Worm (Caenorhabditis elegans) whole organism, L4 larva: ENCODE measurements around the gene dpf-2.
A peak's percentile ranks its signal among the peaks of the same experiment; 100 is the strongest.

ENCODE experiments used
- D1046.2 ChIP-seq: fragments of 200-800 bp; sonication (Bioruptor generic); IDR thresholded peaks from 2 replicates; pipeline ENCODE4 v1.3.6; 2022; ENCODE audit warnings: missing genetic modification characterization, missing compliant biosample characterization
- F49E8.2 ChIP-seq: sonication (generic microtip); optimal IDR thresholded peaks from 2 replicates; lab custom pipeline; 2016; ENCODE audit warnings: missing compliant biosample characterization, mild to moderate bottlenecking, missing genetic modification characterization, borderline replicate concordance
- R02D3.7 ChIP-seq: fragments of 150-350 bp; sonication (generic microtip); optimal IDR thresholded peaks from 3 replicates; lab custom pipeline; 2014; ENCODE audit warnings: missing biosample characterization, missing genetic modification characterization
- T20F7.1 ChIP-seq: fragments of 200-800 bp; sonication (Bioruptor generic); optimal IDR thresholded peaks from 2 replicates; lab custom pipeline; 2018; ENCODE audit warnings: mild to moderate bottlenecking, missing genetic modification characterization, missing compliant biosample characterization
- T26A8.4 ChIP-seq: fragments of 200-800 bp; sonication (Bioruptor generic); IDR thresholded peaks from 2 replicates; pipeline ENCODE4 v1.3.6; 2022; ENCODE audit warnings: missing genetic modification characterization, missing compliant biosample characterization
- Y105C5A.15 ChIP-seq: fragments of 200-800 bp; sonication (Bioruptor generic); IDR thresholded peaks from 2 replicates; pipeline ENCODE4 v1.3.6; 2022; ENCODE audit warnings: missing genetic modification characterization, missing compliant biosample characterization
- Y75B8A.6 ChIP-seq: fragments of 200-800 bp; sonication (Bioruptor generic); IDR thresholded peaks from 2 replicates; pipeline ENCODE4 v1.3.6; 2022; ENCODE audit warnings: missing genetic modification reagents, missing genetic modification characterization, missing compliant biosample characterization
- ZK337.2 ChIP-seq: fragments of 200-800 bp; sonication (Bioruptor generic); IDR thresholded peaks from 2 replicates; pipeline ENCODE4 v1.3.6; 2022; ENCODE audit warnings: missing genetic modification reagents, missing genetic modification characterization, missing compliant biosample characterization
- arid-1 ChIP-seq: fragments of 200-800 bp; sonication (Bioruptor generic); conservative IDR thresholded peaks from 2 replicates; pipeline ENCODE4 v1.3.6; 2022; ENCODE audit warnings: missing genetic modification reagents, missing genetic modification characterization, missing compliant biosample characterization
- attf-4 ChIP-seq: sonication (generic microtip); optimal IDR thresholded peaks from 3 replicates; lab custom pipeline; 2017; ENCODE audit warnings: missing biosample characterization, missing genetic modification characterization
- ceh-20 ChIP-seq: fragments of 200-800 bp; sonication (Bioruptor generic); IDR thresholded peaks from 2 replicates; pipeline ENCODE4 v1.3.6; 2022; ENCODE audit warnings: missing genetic modification reagents, missing genetic modification characterization, missing compliant biosample characterization
- ceh-28 ChIP-seq: fragments of 150-350 bp; optimal IDR thresholded peaks from 2 replicates; lab custom pipeline; 2014; ENCODE audit warnings: missing biosample characterization, missing genetic modification reagents, missing genetic modification characterization
- ceh-32 ChIP-seq: sonication (generic microtip); optimal IDR thresholded peaks from 2 replicates; lab custom pipeline; 2016; ENCODE audit warnings: mild to moderate bottlenecking, missing genetic modification characterization, missing compliant biosample characterization; ENCODE audit not compliant: poor library complexity
- ceh-44 ChIP-seq: fragments of 200-800 bp; sonication (Bioruptor generic); IDR thresholded peaks from 2 replicates; pipeline ENCODE4 v1.3.6; 2022; ENCODE audit warnings: missing genetic modification reagents, missing genetic modification characterization, missing compliant biosample characterization
- ceh-62 ChIP-seq: sonication (generic microtip); optimal IDR thresholded peaks from 2 replicates; lab custom pipeline; 2017; ENCODE audit warnings: missing biosample characterization, missing genetic modification characterization
- daf-12 ChIP-seq: fragments of 150-350 bp; optimal IDR thresholded peaks from 2 replicates; lab custom pipeline; 2014; ENCODE audit warnings: missing biosample characterization, missing genetic modification reagents, missing genetic modification characterization
- daf-19 ChIP-seq: fragments of 200-800 bp; sonication (Bioruptor generic); conservative IDR thresholded peaks from 2 replicates; pipeline ENCODE4 v1.3.6; 2022; ENCODE audit warnings: missing genetic modification characterization, missing compliant biosample characterization
- dmd-6 ChIP-seq: fragments of 200-800 bp; sonication (Bioruptor generic); IDR thresholded peaks from 2 replicates; pipeline ENCODE4 v1.3.6; 2022; ENCODE audit warnings: missing genetic modification reagents, missing genetic modification characterization, missing compliant biosample characterization
- dmd-8 ChIP-seq: fragments of 200-800 bp; sonication (Bioruptor generic); IDR thresholded peaks from 2 replicates; pipeline ENCODE4 v1.3.6; 2022; ENCODE audit warnings: missing genetic modification characterization, missing compliant biosample characterization
- duxl-1 ChIP-seq: sonication (generic microtip); optimal IDR thresholded peaks from 2 replicates; lab custom pipeline; 2016; ENCODE audit warnings: mild to moderate bottlenecking, missing genetic modification characterization, moderate library complexity, missing compliant biosample characterization; ENCODE audit not compliant: poor library complexity
- dve-1 ChIP-seq: sonication (generic microtip); optimal IDR thresholded peaks from 2 replicates; lab custom pipeline; 2017; ENCODE audit warnings: antibody characterized with exemption, mild to moderate bottlenecking, missing genetic modification characterization, missing compliant biosample characterization; ENCODE audit not compliant: insufficient read depth
- egl-27 ChIP-seq: sonication (generic microtip); optimal IDR thresholded peaks from 3 replicates; lab custom pipeline; 2017; ENCODE audit warnings: missing biosample characterization, missing genetic modification reagents, missing genetic modification characterization
- lim-7 ChIP-seq: fragments of 200-800 bp; sonication (Bioruptor generic); IDR thresholded peaks from 2 replicates; pipeline ENCODE4 v1.3.6; 2022; ENCODE audit warnings: missing genetic modification characterization, missing compliant biosample characterization
- lin-13 ChIP-seq: fragments of 150-350 bp; optimal IDR thresholded peaks from 2 replicates; lab custom pipeline; 2014; ENCODE audit warnings: missing biosample characterization, missing genetic modification reagents, missing genetic modification characterization
- lin-15B ChIP-seq: fragments of 150-350 bp; sonication (generic microtip); optimal IDR thresholded peaks from 3 replicates; lab custom pipeline; 2014; ENCODE audit warnings: missing biosample characterization, missing genetic modification characterization
- lin-29 ChIP-seq: fragments of 200-800 bp; sonication (Bioruptor generic); IDR thresholded peaks from 2 replicates; pipeline ENCODE4 v1.3.6; 2022; ENCODE audit warnings: missing genetic modification reagents, missing genetic modification characterization, missing compliant biosample characterization
- lsy-2 ChIP-seq, 2 experiments: fragments of 150-350 bp in 1 of 2; sonication (generic microtip) in 1 of 2; optimal IDR thresholded peaks; 2 replicates each; lab custom pipeline; 2014 to 2017; ENCODE audit warnings: missing biosample characterization in 2 of 2, missing genetic modification characterization in 2 of 2
- madf-5 ChIP-seq, 2 experiments: fragments of 200-800 bp; sonication (Bioruptor generic); IDR thresholded peaks; 2 replicates each; pipeline ENCODE4 v1.3.6; 2022; ENCODE audit warnings: missing compliant biosample characterization in 2 of 2, missing genetic modification characterization in 2 of 2
- madf-9 ChIP-seq: fragments of 200-800 bp; sonication (Bioruptor generic); conservative IDR thresholded peaks from 2 replicates; pipeline ENCODE4 v1.3.6; 2022; ENCODE audit warnings: missing genetic modification reagents, missing genetic modification characterization, missing compliant biosample characterization
- mep-1 ChIP-seq: fragments of 150-350 bp; sonication (generic microtip); optimal IDR thresholded peaks from 3 replicates; lab custom pipeline; 2014; ENCODE audit warnings: missing biosample characterization, missing genetic modification characterization
- mxl-2 ChIP-seq: fragments of 200-800 bp; sonication (Bioruptor generic); conservative IDR thresholded peaks from 2 replicates; pipeline ENCODE4 v1.3.6; 2022; ENCODE audit warnings: missing genetic modification reagents, missing genetic modification characterization, missing compliant biosample characterization
- mxl-3 ChIP-seq: fragments of 200-800 bp; sonication (Bioruptor generic); optimal IDR thresholded peaks from 2 replicates; lab custom pipeline; 2018; ENCODE audit warnings: mild to moderate bottlenecking, missing genetic modification characterization, missing compliant biosample characterization
- nhr-102 ChIP-seq: sonication (generic microtip); optimal IDR thresholded peaks from 2 replicates; lab custom pipeline; 2016; ENCODE audit warnings: mild to moderate bottlenecking, missing genetic modification characterization, moderate library complexity, missing compliant biosample characterization
- nhr-237 ChIP-seq: sonication (generic microtip); optimal IDR thresholded peaks from 2 replicates; lab custom pipeline; 2017; ENCODE audit warnings: missing biosample characterization, missing genetic modification characterization
- nhr-28 ChIP-seq: fragments of 150-350 bp; optimal IDR thresholded peaks from 2 replicates; lab custom pipeline; 2014; ENCODE audit warnings: missing biosample characterization, missing genetic modification characterization
- nhr-41 ChIP-seq: fragments of 200-800 bp; sonication (Bioruptor generic); IDR thresholded peaks from 2 replicates; pipeline ENCODE4 v1.3.6; 2022; ENCODE audit warnings: missing genetic modification reagents, missing genetic modification characterization, missing compliant biosample characterization
- nhr-48 ChIP-seq: sonication (generic microtip); optimal IDR thresholded peaks from 2 replicates; lab custom pipeline; 2016; ENCODE audit warnings: mild to moderate bottlenecking, missing genetic modification characterization, missing compliant biosample characterization
- nhr-6 ChIP-seq: fragments of 150-350 bp; optimal IDR thresholded peaks from 2 replicates; lab custom pipeline; 2014; ENCODE audit warnings: missing biosample characterization, missing genetic modification characterization
- nhr-77 ChIP-seq: fragments of 150-350 bp; optimal IDR thresholded peaks from 2 replicates; lab custom pipeline; 2014; ENCODE audit warnings: missing biosample characterization, missing genetic modification characterization
- pha-4 ChIP-seq, 2 experiments: fragments of 150-350 bp in 1 of 2; fragments of 200-800 bp in 1 of 2; sonication (Bioruptor generic) in 1 of 2; IDR thresholded peaks in 1 of 2; optimal IDR thresholded peaks in 1 of 2; 2 replicates each; pipeline versions ENCODE4 v1.3.6 to Lab custom; 2014 to 2022; ENCODE audit warnings: missing genetic modification characterization in 2 of 2, missing genetic modification reagents in 2 of 2, missing biosample characterization in 1 of 2, missing compliant biosample characterization in 1 of 2
- php-3 ChIP-seq: fragments of 200-800 bp; sonication (Bioruptor generic); IDR thresholded peaks from 2 replicates; pipeline ENCODE4 v1.3.6; 2022; ENCODE audit warnings: missing genetic modification reagents, missing genetic modification characterization, missing compliant biosample characterization
- pqm-1 ChIP-seq: sonication (generic microtip); optimal IDR thresholded peaks from 2 replicates; lab custom pipeline; 2017; ENCODE audit warnings: missing biosample characterization, missing genetic modification characterization
- rbr-2 ChIP-seq: sonication (generic microtip); optimal IDR thresholded peaks from 2 replicates; lab custom pipeline; 2016; ENCODE audit warnings: missing genotype, missing genetic modification characterization, missing compliant biosample characterization
- sdz-12 ChIP-seq: fragments of 200-800 bp; sonication (Bioruptor generic); optimal IDR thresholded peaks from 2 replicates; lab custom pipeline; 2018; ENCODE audit warnings: mild to moderate bottlenecking, missing genetic modification characterization, missing compliant biosample characterization
- set-16 ChIP-seq: fragments of 200-800 bp; sonication (Bioruptor generic); IDR thresholded peaks from 2 replicates; pipeline ENCODE4 v1.3.6; 2022; ENCODE audit warnings: missing genetic modification reagents, missing genetic modification characterization, missing compliant biosample characterization
- snpc-4 ChIP-seq: fragments of 150-350 bp; optimal IDR thresholded peaks from 2 replicates; lab custom pipeline; 2014; ENCODE audit warnings: missing biosample characterization, missing genetic modification characterization
- tag-97 ChIP-seq: fragments of 200-800 bp; sonication (Bioruptor generic); IDR thresholded peaks from 2 replicates; pipeline ENCODE4 v1.3.6; 2022; ENCODE audit warnings: missing genetic modification characterization, missing compliant biosample characterization
- unc-39 ChIP-seq: sonication (generic microtip); optimal IDR thresholded peaks from 2 replicates; lab custom pipeline; 2017; ENCODE audit warnings: missing biosample characterization, missing genetic modification characterization
- zfp-2 ChIP-seq: sonication (generic microtip); optimal IDR thresholded peaks from 2 replicates; lab custom pipeline; 2016; ENCODE audit warnings: mild to moderate bottlenecking, missing genetic modification characterization, missing compliant biosample characterization
- zip-11 ChIP-seq: fragments of 200-800 bp; sonication (Bioruptor generic); IDR thresholded peaks from 2 replicates; pipeline ENCODE4 v1.3.6; 2022; ENCODE audit warnings: missing genetic modification characterization, missing compliant biosample characterization
- zip-2 ChIP-seq: fragments of 150-350 bp; optimal IDR thresholded peaks from 2 replicates; lab custom pipeline; 2014; ENCODE audit warnings: missing biosample characterization, missing genetic modification characterization
- ztf-7 ChIP-seq: fragments of 150-350 bp; optimal IDR thresholded peaks from 2 replicates; lab custom pipeline; 2014; ENCODE audit warnings: missing biosample characterization, missing genetic modification characterization

dpf-2 gene

DNA sequence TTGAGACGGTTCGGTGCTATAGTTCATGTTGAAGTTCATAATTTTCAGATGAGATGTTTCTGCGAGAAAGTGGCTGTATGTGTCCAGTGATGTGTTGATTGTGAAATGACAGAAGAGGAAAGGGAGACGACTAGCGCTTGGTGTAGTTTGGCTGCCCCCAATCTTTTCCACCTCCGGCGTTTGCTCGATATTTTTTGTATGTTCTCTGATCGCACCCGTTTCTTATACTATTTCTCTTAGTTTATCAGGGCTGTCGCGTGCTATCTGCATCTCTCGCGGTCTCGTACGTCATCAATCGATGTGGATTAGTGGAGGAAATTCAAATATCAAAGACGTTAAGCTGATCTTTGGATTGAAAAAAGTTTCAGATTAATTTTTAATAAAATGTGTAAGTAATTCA lies 20.9 kb upstream of the dpf-2 start, which contains the start of gene atf-4:
atf-4 (minus strand) TSS at position 93 of the 400 bp plus-strand sequence.
- TF ChIP-seq zip-2 (tag; lab: Kevin White, UChicago) (no peak), sdz-12 (GFP tag; lab: Kevin White, UChicago) (no peak), mxl-2 (GFP tag; lab: Robert Waterston, UW) (no peak), daf-12 (tag; lab: Kevin White, UChicago) (no peak), nhr-28 (tag; lab: Kevin White, UChicago) (peak; percentile 86), nhr-77 (peak; percentile 78), ceh-62 (tag; lab: Kevin White, UChicago) (no peak), R02D3.7 (tag; lab: Kevin White, UChicago) (no peak), zip-11 (GFP tag; lab: Robert Waterston, UW) (no peak), daf-19 (GFP tag; lab: Robert Waterston, UW) (no peak), nhr-237 (tag; lab: Kevin White, UChicago) (no peak), lim-7 (GFP tag; lab: Robert Waterston, UW) (no peak), dve-1 (tag; lab: Kevin White, UChicago) (peak; percentile 91), nhr-48 (tag; lab: Kevin White, UChicago) (peak; percentile 82), T20F7.1 (no peak), madf-5 (GFP tag; IDR thresholded peaks at IDR 0.05; lab: Robert Waterston, UW) (no peak), ceh-44 (GFP tag; lab: Robert Waterston, UW) (no peak), lsy-2 (tag; optimal IDR thresholded peaks at IDR 0.05; lab: Kevin White, UChicago) (peak; percentile 47 to 73), T26A8.4 (GFP tag; lab: Robert Waterston, UW) (peak; percentile 62; the same call in 1 of the 2 replicates), unc-39 (no peak), Y75B8A.6 (no peak), ceh-32 (tag; lab: Kevin White, UChicago) (no peak), D1046.2 (GFP tag; lab: Robert Waterston, UW) (no peak), ceh-28 (tag; lab: Kevin White, UChicago) (peak; percentile 48), tag-97 (GFP tag; lab: Robert Waterston, UW) (no peak), lin-29 (GFP tag; lab: Robert Waterston, UW) (no peak), ztf-7 (tag; lab: Kevin White, UChicago) (peak; percentile 46), php-3 (GFP tag; lab: Robert Waterston, UW) (no peak), pha-4 (GFP tag; IDR thresholded peaks at IDR 0.05; lab: Robert Waterston, UW) (no peak), pha-4 (tag; optimal IDR thresholded peaks at IDR 0.05; lab: Kevin White, UChicago) (peak; percentile 39), attf-4 (tag; lab: Kevin White, UChicago) (no peak), Y105C5A.15 (GFP tag; lab: Robert Waterston, UW) (no peak), nhr-41 (GFP tag; lab: Robert Waterston, UW) (no peak), mep-1 (tag; lab: Kevin White, UChicago) (peak; percentile 75), set-16 (GFP tag; lab: Robert Waterston, UW) (no peak), nhr-102 (tag; lab: Kevin White, UChicago) (peak; percentile 38), ceh-20 (GFP tag; lab: Robert Waterston, UW) (no peak), lin-15B (tag; lab: Kevin White, UChicago) (no peak), ZK337.2 (GFP tag; lab: Robert Waterston, UW) (no peak), mxl-3 (peak; percentile 63), dmd-6 (GFP tag; lab: Robert Waterston, UW) (peak; percentile 87), F49E8.2 (tag; lab: Kevin White, UChicago) (no peak), lin-13 (GFP tag; lab: Kevin White, UChicago) (peak; percentile 24), dmd-8 (GFP tag; lab: Robert Waterston, UW) (peak; percentile 65; the same call in 1 of the 2 replicates), egl-27 (tag; lab: Kevin White, UChicago) (no peak), duxl-1 (tag; lab: Kevin White, UChicago) (no peak), rbr-2 (tag; lab: Kevin White, UChicago) (peak; percentile 16), arid-1 (peak; percentile 56; the same call in 1 of the 2 replicates), pqm-1 (peak; percentile 24), nhr-6 (tag; lab: Kevin White, UChicago) (no peak), zfp-2 (tag; lab: Kevin White, UChicago) (no peak), madf-9 (no peak), snpc-4 (no peak)
